Worm (Caenorhabditis elegans): ENCODE data around the gene nhr-225.

nhr-225 gene

DNA sequence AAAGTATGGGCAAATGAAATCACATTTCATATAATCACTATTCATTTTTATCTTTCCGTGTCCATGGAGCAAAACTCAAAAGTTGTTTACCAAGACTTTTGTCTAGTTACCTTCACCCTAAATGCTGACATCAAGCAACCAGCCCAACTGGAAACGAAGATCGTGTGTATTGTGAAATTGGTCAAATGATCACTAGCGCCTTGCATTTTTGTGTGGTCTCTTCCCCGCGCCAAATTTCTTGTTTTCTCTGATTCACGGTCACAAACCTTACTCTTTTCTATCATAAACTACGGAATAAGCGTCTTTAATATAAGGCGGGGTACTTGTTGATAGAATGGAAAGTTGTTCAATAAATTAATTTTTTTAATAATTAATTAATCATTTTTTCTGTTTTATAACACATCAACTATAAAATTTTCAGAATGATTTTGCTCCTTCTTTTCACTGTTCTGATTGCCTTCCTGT is 40.1 kb downstream of the nhr-225 start, which contains the start of gene cyp-33C7 (continued):
- TF ChIP-seq blmp-1 (tag; optimal IDR thresholded peaks at IDR 0.05): peak; percentile 20
- no peak for TF ChIP-seq fos-1 (tag; optimal IDR thresholded peaks at IDR 0.05)
- TF ChIP-seq snu-23 (GFP tag; optimal IDR thresholded peaks at IDR 0.05): peak; percentile 33

DNA sequence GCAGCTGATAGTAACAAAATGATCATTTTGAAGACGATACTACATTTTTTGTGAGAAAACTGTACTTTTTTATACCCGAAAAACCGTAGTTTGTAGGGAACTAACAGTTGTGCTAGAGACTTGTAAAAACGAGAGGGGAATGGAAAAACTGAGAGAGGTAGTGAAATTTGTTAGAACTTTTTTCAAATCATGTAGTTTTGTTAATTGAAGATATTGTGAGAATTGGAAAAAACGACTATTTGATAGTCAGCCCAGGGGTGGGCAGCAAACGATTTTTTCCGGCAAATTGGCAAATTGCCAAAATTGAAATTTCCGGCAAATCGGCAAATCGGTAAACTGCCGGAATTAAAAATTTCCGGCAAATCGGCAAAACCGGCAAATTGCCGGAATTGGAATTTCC is 41.0 kb downstream of the nhr-225 start, which contains the start of gene cyp-33C6:
Gene cyp-33C6 (minus strand): TSS at position 101 of the 400 bp plus-strand sequence.
- no peak for TF ChIP-seq fkh-4 (tag; optimal IDR thresholded peaks at IDR 0.05; ENCODE audit: borderline replicate concordance)
- no peak for TF ChIP-seq fkh-10 (GFP tag; optimal IDR thresholded peaks at IDR 0.05)
- TF ChIP-seq nhr-90 (tag; optimal IDR thresholded peaks at IDR 0.05; ENCODE audit: poor library complexity): no peak
- TF ChIP-seq lin-13 (GFP tag; optimal IDR thresholded peaks at IDR 0.05): no peak
- TF ChIP-seq sptf-1 (tag; optimal IDR thresholded peaks at IDR 0.05): no peak
- no peak for TF ChIP-seq nhr-77 (tag; optimal IDR thresholded peaks at IDR 0.05)
- no peak for TF ChIP-seq mef-2 (tag; optimal IDR thresholded peaks at IDR 0.05)
- no peak for TF ChIP-seq unc-86 (tag; optimal IDR thresholded peaks at IDR 0.05)
- TF ChIP-seq ztf-4 (tag; optimal IDR thresholded peaks at IDR 0.05): no peak
- TF ChIP-seq dpl-1 (GFP tag; optimal IDR thresholded peaks at IDR 0.05): no peak
- no peak for TF ChIP-seq nhr-12 (tag; optimal IDR thresholded peaks at IDR 0.05)
- TF ChIP-seq blmp-1 (tag; optimal IDR thresholded peaks at IDR 0.05): no peak

DNA sequence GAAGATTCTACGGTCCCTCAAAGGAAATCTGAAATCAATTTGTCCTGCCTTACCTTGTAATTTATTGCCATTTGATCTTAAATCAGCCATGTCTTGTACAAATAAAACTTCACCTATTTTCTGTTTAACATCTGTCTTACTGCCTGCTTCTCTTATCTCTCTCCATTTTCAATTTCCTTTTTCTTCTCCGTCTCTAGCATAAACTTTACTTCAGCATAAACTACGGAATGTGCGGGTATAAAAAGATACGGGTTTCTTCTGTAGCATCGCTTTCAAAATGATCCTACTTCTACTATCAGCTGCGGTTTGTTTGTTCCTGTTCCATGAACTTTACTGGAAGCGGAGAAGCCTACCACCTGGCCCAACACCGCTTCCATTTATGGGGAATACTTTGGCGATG is 45.5 kb downstream of the nhr-225 start, which contains the start of gene cyp-33C5:
Gene cyp-33C5 (plus strand): TSS at position 254 of the 400 bp plus-strand sequence.
- TF ChIP-seq unc-86 (tag; optimal IDR thresholded peaks at IDR 0.05) (no peak), C04F5.9 (tag; optimal IDR thresholded peaks at IDR 0.05) (no peak), egl-13 (tag; optimal IDR thresholded peaks at IDR 0.05) (no peak), elt-3 (tag; optimal IDR thresholded peaks at IDR 0.05) (peak in 2 of 6 experiments; percentile 46 to 54), snu-23 (GFP tag; optimal IDR thresholded peaks at IDR 0.05) (peak; percentile 29), zag-1 (tag; optimal IDR thresholded peaks at IDR 0.05) (no peak), tbx-2 (tag; optimal IDR thresholded peaks at IDR 0.05) (no peak), unc-30 (tag; optimal IDR thresholded peaks at IDR 0.05) (no peak), skn-1 (tag; optimal IDR thresholded peaks at IDR 0.05) (no peak), lin-39 (tag; optimal IDR thresholded peaks at IDR 0.05) (no peak), pax-3 (tag; optimal IDR thresholded peaks at IDR 0.05) (no peak), efl-1 (optimal IDR thresholded peaks at IDR 0.05) (peak; percentile 43 to 59), efl-1 (GFP tag; optimal IDR thresholded peaks at IDR 0.05 in 1 of 2) (peak in 1 of 2 experiments; percentile 92), Y116A8C.19 (tag; optimal IDR thresholded peaks at IDR 0.05; ENCODE audit: borderline replicate concordance) (no peak), xbp-1 (tag; optimal IDR thresholded peaks at IDR 0.05) (no peak), mef-2 (tag; optimal IDR thresholded peaks at IDR 0.05) (no peak), hlh-4 (tag; optimal IDR thresholded peaks at IDR 0.05) (no peak), nhr-77 (tag; optimal IDR thresholded peaks at IDR 0.05) (peak; percentile 22), isw-1 (GFP tag; IDR thresholded peaks at IDR 0.05) (no peak), nhr-84 (tag; optimal IDR thresholded peaks at IDR 0.05) (no peak), sox-4 (tag; optimal IDR thresholded peaks at IDR 0.05) (no peak), hpl-2 (GFP tag; optimal IDR thresholded peaks at IDR 0.05) (no peak), mdl-1 (tag; optimal IDR thresholded peaks at IDR 0.05) (no peak), nhr-85 (tag) (peak; percentile 67), zip-4 (GFP tag; optimal IDR thresholded peaks at IDR 0.05) (no peak), blmp-1 (tag; optimal IDR thresholded peaks at IDR 0.05) (peak; percentile 62), nhr-76 (tag; optimal IDR thresholded peaks at IDR 0.05) (no peak), swsn-7 (tag; optimal IDR thresholded peaks at IDR 0.05) (no peak), C34B4.2 (tag; optimal IDR thresholded peaks at IDR 0.05) (no peak), ceh-82 (tag; optimal IDR thresholded peaks at IDR 0.05) (peak in 1 of 3 experiments; percentile 17), ceh-90 (tag; optimal IDR thresholded peaks at IDR 0.05) (no peak), C16A3.4 (tag; optimal IDR thresholded peaks at IDR 0.05) (no peak), aly-2 (tag; optimal IDR thresholded peaks at IDR 0.05) (no peak), ets-5 (GFP tag; IDR thresholded peaks at IDR 0.05) (no peak), fkh-10 (GFP tag; optimal IDR thresholded peaks at IDR 0.05) (no peak), lin-13 (GFP tag; optimal IDR thresholded peaks at IDR 0.05) (no peak), efl-3 (GFP tag; optimal IDR thresholded peaks at IDR 0.05) (no peak), ceh-88 (GFP tag; IDR thresholded peaks at IDR 0.05) (no peak), ceh-8 (GFP tag; optimal IDR thresholded peaks at IDR 0.05) (no peak), sup-37 (GFP tag; optimal IDR thresholded peaks at IDR 0.05) (no peak), unc-130 (tag; optimal IDR thresholded peaks at IDR 0.05) (no peak), dpl-1 (GFP tag; optimal IDR thresholded peaks at IDR 0.05) (no peak), nhr-19 (GFP tag; conservative IDR thresholded peaks at IDR 0.05) (no peak; the same call in 1 of the 2 replicates)

All from whole organism, L1 larva.